Worm (Caenorhabditis elegans) whole organism, L3 larva: ENCODE results near the gene nlp-45.

Source experiments
- R02D3.7 ChIP-seq: fragments of 150-350 bp; optimal IDR thresholded peaks from 2 replicates; lab custom pipeline; 2014; ENCODE audit warnings: missing biosample characterization, missing genetic modification characterization
- ZK546.5 ChIP-seq: sonication (generic microtip); optimal IDR thresholded peaks from 2 replicates; lab custom pipeline; 2017; ENCODE audit warnings: missing biosample characterization, missing genetic modification characterization
- aly-2 ChIP-seq: fragments of 150-350 bp; optimal IDR thresholded peaks from 2 replicates; lab custom pipeline; 2014; ENCODE audit warnings: missing biosample characterization, missing genetic modification characterization
- ama-1 ChIP-seq: fragments of 150-350 bp; optimal IDR thresholded peaks from 2 replicates; lab custom pipeline; 2018
- ceh-16 ChIP-seq: sonication (generic microtip); optimal IDR thresholded peaks from 2 replicates; lab custom pipeline; 2017; ENCODE audit warnings: missing biosample characterization, missing genetic modification characterization
- ceh-82 ChIP-seq: fragments of 150-350 bp; optimal IDR thresholded peaks from 2 replicates; lab custom pipeline; 2014; ENCODE audit warnings: missing biosample characterization, missing genetic modification characterization
- ceh-9 ChIP-seq: sonication (generic microtip); optimal IDR thresholded peaks from 2 replicates; lab custom pipeline; 2018; ENCODE audit warnings: missing biosample characterization, missing genetic modification characterization
- daf-12 ChIP-seq: fragments of 150-350 bp; optimal IDR thresholded peaks from 2 replicates; lab custom pipeline; 2014; ENCODE audit warnings: missing biosample characterization, missing genetic modification reagents, missing genetic modification characterization
- egl-27 ChIP-seq: sonication (generic microtip); optimal IDR thresholded peaks from 4 replicates; lab custom pipeline; 2017; ENCODE audit warnings: missing biosample characterization, missing genetic modification reagents, missing genetic modification characterization
- egl-5 ChIP-seq: fragments of 150-350 bp; optimal IDR thresholded peaks from 2 replicates; lab custom pipeline; 2017; ENCODE audit warnings: missing biosample characterization, missing genetic modification reagents, missing genetic modification characterization, inconsistent platforms
- elt-1 ChIP-seq: fragments of 150-350 bp; optimal IDR thresholded peaks from 2 replicates; lab custom pipeline; 2014; ENCODE audit warnings: missing biosample characterization, missing genetic modification characterization
- elt-2 ChIP-seq: sonication (generic microtip); optimal IDR thresholded peaks from 2 replicates; lab custom pipeline; 2016; ENCODE audit warnings: missing genetic modification reagents, mild to moderate bottlenecking, missing genetic modification characterization, missing compliant biosample characterization
- elt-3 ChIP-seq, 3 experiments: fragments of 150-350 bp in 1 of 3; sonication (generic microtip) in 2 of 3; optimal IDR thresholded peaks; 2 replicates in 2 of 3; 4 replicates in 1 of 3; lab custom pipeline; 2014 to 2017; ENCODE audit warnings: missing biosample characterization in 3 of 3, missing genetic modification characterization in 3 of 3
- eor-1 ChIP-seq, 2 experiments: fragments of 150-350 bp; optimal IDR thresholded peaks; 2 replicates each; lab custom pipeline; 2014 to 2018; ENCODE audit warnings: missing biosample characterization in 2 of 2, missing genetic modification characterization in 2 of 2
- fkh-10 ChIP-seq: sonication (generic microtip); optimal IDR thresholded peaks from 2 replicates; lab custom pipeline; 2017; ENCODE audit warnings: missing biosample characterization, missing genetic modification reagents, missing genetic modification characterization
- fkh-2 ChIP-seq: fragments of 150-350 bp; optimal IDR thresholded peaks from 2 replicates; lab custom pipeline; 2014; ENCODE audit warnings: missing biosample characterization, missing genetic modification reagents, missing genetic modification characterization
- fos-1 ChIP-seq: fragments of 150-350 bp; optimal IDR thresholded peaks from 2 replicates; lab custom pipeline; 2014; ENCODE audit warnings: missing biosample characterization, missing genetic modification characterization
- hmg-11 ChIP-seq: sonication (generic microtip); optimal IDR thresholded peaks from 2 replicates; lab custom pipeline; 2016; ENCODE audit warnings: missing genetic modification characterization, missing compliant biosample characterization
- jun-1 ChIP-seq: fragments of 150-350 bp; optimal IDR thresholded peaks from 2 replicates; lab custom pipeline; 2014; ENCODE audit warnings: missing biosample characterization, missing genetic modification reagents, missing genetic modification characterization
- lin-15B ChIP-seq: fragments of 150-350 bp; optimal IDR thresholded peaks from 2 replicates; lab custom pipeline; 2014; ENCODE audit warnings: missing biosample characterization, missing genetic modification characterization
- lsy-12 ChIP-seq: sonication (generic microtip); optimal IDR thresholded peaks from 2 replicates; lab custom pipeline; 2016; ENCODE audit warnings: mild to moderate bottlenecking, missing genetic modification characterization, missing compliant biosample characterization
- mdl-1 ChIP-seq: fragments of 150-350 bp; optimal IDR thresholded peaks from 2 replicates; lab custom pipeline; 2014; ENCODE audit warnings: missing biosample characterization, missing genetic modification characterization
- mml-1 ChIP-seq: fragments of 150-350 bp; sonication (generic microtip); optimal IDR thresholded peaks from 3 replicates; lab custom pipeline; 2014; ENCODE audit warnings: missing biosample characterization, missing genetic modification characterization
- nfya-1 ChIP-seq: sonication (generic microtip); optimal IDR thresholded peaks from 2 replicates; lab custom pipeline; 2017; ENCODE audit warnings: missing genetic modification characterization, mild to moderate bottlenecking, missing compliant biosample characterization, antibody characterized with exemption, moderate library complexity; ENCODE audit not compliant: insufficient read depth
- nhr-11 ChIP-seq: fragments of 150-350 bp; optimal IDR thresholded peaks from 2 replicates; lab custom pipeline; 2014; ENCODE audit warnings: missing biosample characterization, missing genetic modification characterization
- nhr-12 ChIP-seq: fragments of 150-350 bp; optimal IDR thresholded peaks from 2 replicates; lab custom pipeline; 2014; ENCODE audit warnings: missing biosample characterization, missing genetic modification characterization
- nhr-23 ChIP-seq: fragments of 150-350 bp; optimal IDR thresholded peaks from 2 replicates; lab custom pipeline; 2014; ENCODE audit warnings: missing biosample characterization, missing genetic modification reagents, missing genetic modification characterization
- nhr-25 ChIP-seq: sonication (generic microtip); optimal IDR thresholded peaks from 2 replicates; lab custom pipeline; 2017; ENCODE audit warnings: missing biosample characterization, missing genetic modification characterization
- nhr-76 ChIP-seq: fragments of 150-350 bp; sonication (generic microtip); optimal IDR thresholded peaks from 5 replicates; lab custom pipeline; 2014; ENCODE audit warnings: missing biosample characterization, missing genetic modification characterization
- nhr-77 ChIP-seq: fragments of 150-350 bp; optimal IDR thresholded peaks from 2 replicates; lab custom pipeline; 2014; ENCODE audit warnings: missing biosample characterization, missing genetic modification characterization
- pha-4 ChIP-seq: fragments of 150-350 bp; optimal IDR thresholded peaks from 2 replicates; lab custom pipeline; 2014; ENCODE audit warnings: missing biosample characterization, missing genetic modification reagents, missing genetic modification characterization
- pqm-1 ChIP-seq: fragments of 150-350 bp; optimal IDR thresholded peaks from 2 replicates; lab custom pipeline; 2017; ENCODE audit warnings: missing biosample characterization, missing genetic modification characterization, inconsistent platforms
- sea-2 ChIP-seq: fragments of 150-350 bp; sonication (generic microtip); optimal IDR thresholded peaks from 4 replicates; lab custom pipeline; 2014; ENCODE audit warnings: missing biosample characterization, missing genetic modification reagents, missing genetic modification characterization
- skn-1 ChIP-seq: fragments of 150-350 bp; optimal IDR thresholded peaks from 2 replicates; lab custom pipeline; 2014; ENCODE audit warnings: missing biosample characterization, missing genetic modification characterization
- snpc-4 ChIP-seq: fragments of 150-350 bp; optimal IDR thresholded peaks from 2 replicates; lab custom pipeline; 2014; ENCODE audit warnings: missing biosample characterization, missing genetic modification characterization
- tbx-2 ChIP-seq: sonication (generic microtip); optimal IDR thresholded peaks from 2 replicates; lab custom pipeline; 2016; ENCODE audit warnings: mild to moderate bottlenecking, missing genetic modification characterization, missing compliant biosample characterization
- unc-39 ChIP-seq: sonication (generic microtip); optimal IDR thresholded peaks from 4 replicates; lab custom pipeline; 2017; ENCODE audit warnings: missing biosample characterization, missing genetic modification characterization
- unc-62 ChIP-seq: fragments of 150-350 bp; sonication (generic microtip); optimal IDR thresholded peaks from 4 replicates; lab custom pipeline; 2014; ENCODE audit warnings: missing biosample characterization, missing genetic modification reagents, missing genetic modification characterization
- ztf-11 ChIP-seq: fragments of 150-350 bp; optimal IDR thresholded peaks from 2 replicates; lab custom pipeline; 2014; ENCODE audit warnings: missing biosample characterization, missing genetic modification characterization
- ztf-4 ChIP-seq: fragments of 150-350 bp; optimal IDR thresholded peaks from 2 replicates; lab custom pipeline; 2014; ENCODE audit warnings: missing biosample characterization, missing genetic modification characterization

nlp-45 gene

DNA sequence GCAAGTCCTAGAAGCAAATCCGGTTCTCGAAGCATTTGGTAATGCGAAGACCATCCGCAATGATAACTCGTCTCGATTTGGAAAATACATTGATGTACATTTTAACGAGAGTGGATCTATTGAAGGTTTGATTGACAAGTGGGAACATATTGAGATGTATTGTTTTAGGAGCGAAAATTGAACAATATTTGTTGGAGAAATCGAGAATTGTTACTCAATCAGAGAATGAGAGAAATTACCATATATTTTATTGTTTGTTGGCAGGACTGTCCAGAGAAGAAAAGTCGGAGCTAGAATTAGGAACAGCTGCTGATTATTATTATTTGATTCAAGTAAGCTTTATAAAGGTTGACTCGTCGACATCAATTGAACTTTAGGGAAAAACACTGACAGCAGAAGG, 33.6 kb downstream of the nlp-45 start:
- no peak for TF ChIP-seq nhr-12 (tag; lab: Kevin White, UChicago)
- TF ChIP-seq pqm-1: no peak
- TF ChIP-seq skn-1 (tag; lab: Kevin White, UChicago): no peak
- TF ChIP-seq ceh-9: no peak
- TF ChIP-seq snpc-4 (tag; lab: Kevin White, UChicago): no peak
- no peak for TF ChIP-seq ZK546.5 (tag; lab: Kevin White, UChicago)
- TF ChIP-seq ama-1 (lab: Kevin White, UChicago): no peak
- TF ChIP-seq aly-2 (tag; lab: Kevin White, UChicago): no peak
- no peak for TF ChIP-seq egl-27 (tag; lab: Kevin White, UChicago)
- TF ChIP-seq R02D3.7: no peak
- TF ChIP-seq elt-1 (tag; lab: Kevin White, UChicago): no peak

ce11 chrX:2303253-2303652, 34.9 kb downstream of the nlp-45 start:
- no peak for TF ChIP-seq pha-4 (tag; lab: Kevin White, UChicago)
- peak; percentile 80 for TF ChIP-seq nhr-23 (tag; lab: Kevin White, UChicago)

- TF ChIP-seq ama-1 (lab: Kevin White, UChicago): no peak
- TF ChIP-seq pqm-1: no peak
- TF ChIP-seq hmg-11: no peak
- TF ChIP-seq aly-2 (tag; lab: Kevin White, UChicago): no peak
Observed at ce11 chrX:2302782-2303181, 35.3 kb downstream of the nlp-45 start, which contains the start of gene hum-6. TSS of gene hum-6 (plus strand) at chrX:2303082.

- TF ChIP-seq ama-1 (lab: Kevin White, UChicago) (no peak), lsy-12 (tag; lab: Kevin White, UChicago) (no peak), mml-1 (tag; lab: Kevin White, UChicago) (no peak), ceh-9 (no peak), unc-62 (no peak), fkh-10 (GFP tag; lab: Kevin White, UChicago) (no peak), elt-1 (tag; lab: Kevin White, UChicago) (no peak), egl-5 (no peak), eor-1 (tag; optimal IDR thresholded peaks at IDR 0.05; lab: Kevin White, UChicago) (no peak), aly-2 (tag; lab: Kevin White, UChicago) (no peak), fkh-2 (tag; lab: Kevin White, UChicago) (no peak), hmg-11 (no peak), ceh-16 (tag; lab: Kevin White, UChicago) (no peak)
- TF ChIP-seq, all 47 proteins: peak for 0
Observed at ce11 chrX:2301821-2302220, 36.3 kb downstream of the nlp-45 start.

- no peak for TF ChIP-seq ztf-4
- no peak for TF ChIP-seq pqm-1
- no peak for TF ChIP-seq jun-1 (tag; lab: Kevin White, UChicago)
- no peak for TF ChIP-seq elt-3 (tag; optimal IDR thresholded peaks at IDR 0.05; lab: Kevin White, UChicago)
- TF ChIP-seq daf-12 (tag; lab: Kevin White, UChicago): no peak
- TF ChIP-seq lin-15B (tag; lab: Kevin White, UChicago): no peak
- no peak for TF ChIP-seq ztf-11 (tag; lab: Kevin White, UChicago)
- no peak for TF ChIP-seq nhr-23 (tag; lab: Kevin White, UChicago)
- TF ChIP-seq fos-1 (tag; lab: Kevin White, UChicago): no peak
- no peak for TF ChIP-seq skn-1 (tag; lab: Kevin White, UChicago)
- no peak for TF ChIP-seq unc-39 (tag; lab: Kevin White, UChicago)
- TF ChIP-seq nhr-77 (tag; lab: Kevin White, UChicago): no peak
- TF ChIP-seq tbx-2 (tag; lab: Kevin White, UChicago): no peak
- TF ChIP-seq egl-5: no peak
Observed at ce11 chrX:2294198-2294800, 43.8 kb downstream of the nlp-45 start, which contains the start of gene T10H10.2. TSS of gene T10H10.2 (plus strand) at chrX:2294750.

DNA sequence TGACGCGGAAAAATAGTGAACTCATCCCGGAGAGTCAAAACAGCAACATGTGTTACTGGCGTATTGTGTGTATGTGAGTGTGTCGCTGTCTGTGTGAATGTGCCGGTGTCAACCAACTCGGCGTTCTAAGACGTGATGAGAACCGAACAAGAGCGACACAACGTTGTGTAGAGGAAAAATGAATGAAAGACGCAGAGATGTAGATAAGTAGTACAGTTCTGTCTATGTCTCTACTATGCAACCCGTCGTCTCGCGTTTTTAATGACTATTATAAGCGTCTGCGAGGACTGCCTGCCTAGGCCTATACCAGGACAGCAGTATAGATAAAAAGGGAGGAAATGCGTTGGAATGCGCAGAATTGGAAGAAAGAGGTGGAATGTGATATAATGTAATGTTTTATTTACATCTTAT, 50.1 kb downstream of the nlp-45 start:
- TF ChIP-seq lsy-12 (tag; lab: Kevin White, UChicago) (no peak), tbx-2 (tag; lab: Kevin White, UChicago) (no peak), egl-5 (peak; percentile 81), sea-2 (GFP tag; lab: Kevin White, UChicago) (no peak), pha-4 (tag; lab: Kevin White, UChicago) (peak; percentile 76), mdl-1 (no peak), fos-1 (tag; lab: Kevin White, UChicago) (no peak), ztf-4 (no peak), ama-1 (lab: Kevin White, UChicago) (no peak), nhr-76 (tag; lab: Kevin White, UChicago) (no peak), ceh-9 (no peak), fkh-2 (tag; lab: Kevin White, UChicago) (no peak), ceh-82 (no peak), nhr-25 (tag; lab: Kevin White, UChicago) (peak; percentile 50), fkh-10 (GFP tag; lab: Kevin White, UChicago) (no peak), nhr-11 (no peak), nfya-1 (tag; lab: Kevin White, UChicago) (peak; percentile 20), nhr-23 (tag; lab: Kevin White, UChicago) (peak; percentile 34), elt-2 (peak; percentile 74), ztf-11 (tag; lab: Kevin White, UChicago) (no peak), elt-3 (tag; optimal IDR thresholded peaks at IDR 0.05; lab: Kevin White, UChicago) (no peak), R02D3.7 (no peak), aly-2 (tag; lab: Kevin White, UChicago) (no peak), skn-1 (tag; lab: Kevin White, UChicago) (peak; percentile 11)
